Worm (Caenorhabditis elegans) whole organism, early embryonic: Measurements from ENCODE around the gene tbc-1.

Experiments
- B0310.2 ChIP-seq: sonication (generic microtip); optimal IDR thresholded peaks from 2 replicates; lab custom pipeline; 2016; ENCODE audit warnings: mild to moderate bottlenecking, missing genetic modification characterization, missing compliant biosample characterization
- F13C5.2 ChIP-seq: sonication (generic microtip); optimal IDR thresholded peaks from 2 replicates; lab custom pipeline; 2017; ENCODE audit warnings: mild to moderate bottlenecking, missing genetic modification characterization, inconsistent platforms, missing compliant biosample characterization
- aly-1 ChIP-seq: sonication (generic microtip); optimal IDR thresholded peaks from 2 replicates; lab custom pipeline; 2016; ENCODE audit warnings: missing genetic modification characterization, missing compliant biosample characterization
- ama-1 ChIP-seq: fragments of 150-350 bp; optimal IDR thresholded peaks from 2 replicates; lab custom pipeline; 2014
- ceh-13 ChIP-seq: fragments of 200-800 bp; sonication (Bioruptor generic); optimal IDR thresholded peaks from 2 replicates; lab custom pipeline; 2018; ENCODE audit warnings: mild to moderate bottlenecking, missing genetic modification characterization, missing compliant biosample characterization
- ceh-36 ChIP-seq: sonication (generic microtip); optimal IDR thresholded peaks from 2 replicates; lab custom pipeline; 2016; ENCODE audit warnings: missing genetic modification characterization, inconsistent platforms, missing compliant biosample characterization
- ets-7 ChIP-seq: sonication (generic microtip); optimal IDR thresholded peaks from 2 replicates; lab custom pipeline; 2016; ENCODE audit warnings: missing genotype, missing genetic modification characterization, missing compliant biosample characterization
- flt-1 ChIP-seq: fragments of 200-800 bp; sonication (Bioruptor generic); IDR thresholded peaks from 2 replicates; pipeline ENCODE4 v1.3.6; 2022; ENCODE audit warnings: missing genetic modification characterization, missing compliant biosample characterization
- hmbx-1 ChIP-seq: sonication (generic microtip); optimal IDR thresholded peaks from 2 replicates; lab custom pipeline; 2016; ENCODE audit warnings: mild to moderate bottlenecking, missing genetic modification characterization, missing compliant biosample characterization
- hmg-4 ChIP-seq: fragments of 200-800 bp; sonication (Bioruptor generic); optimal IDR thresholded peaks from 2 replicates; lab custom pipeline; 2018; ENCODE audit warnings: mild to moderate bottlenecking, missing genetic modification characterization, missing compliant biosample characterization
- hnd-1 ChIP-seq: sonication (generic microtip); optimal IDR thresholded peaks from 2 replicates; lab custom pipeline; 2016; ENCODE audit warnings: missing genetic modification characterization, missing compliant biosample characterization
- pes-1 ChIP-seq: fragments of 200-800 bp; sonication (Bioruptor generic); IDR thresholded peaks from 2 replicates; pipeline ENCODE4 v1.3.6; 2022; ENCODE audit warnings: missing genetic modification reagents, missing genetic modification characterization, missing compliant biosample characterization
- scrt-1 ChIP-seq: fragments of 200-800 bp; sonication (Bioruptor generic); IDR thresholded peaks from 2 replicates; pipeline ENCODE4 v1.3.6; 2022; ENCODE audit warnings: missing genetic modification characterization, missing compliant biosample characterization
- sea-1 ChIP-seq: fragments of 200-800 bp; sonication (Bioruptor generic); conservative IDR thresholded peaks from 2 replicates; pipeline ENCODE4 v1.3.6; 2022; ENCODE audit warnings: missing genetic modification characterization, missing compliant biosample characterization
- tbx-11 ChIP-seq: fragments of 200-800 bp; sonication (Bioruptor generic); IDR thresholded peaks from 2 replicates; pipeline ENCODE4 v1.3.6; 2022; ENCODE audit warnings: missing genetic modification characterization, missing compliant biosample characterization
- tbx-37 ChIP-seq: fragments of 200-800 bp; sonication (Bioruptor generic); conservative IDR thresholded peaks from 2 replicates; pipeline ENCODE4 v1.3.6; 2022; ENCODE audit warnings: missing genetic modification reagents, missing genetic modification characterization, missing compliant biosample characterization
- tra-4 ChIP-seq: sonication (generic microtip); optimal IDR thresholded peaks from 2 replicates; lab custom pipeline; 2017; ENCODE audit warnings: missing genetic modification characterization, missing compliant biosample characterization

tbc-1 gene

DNA sequence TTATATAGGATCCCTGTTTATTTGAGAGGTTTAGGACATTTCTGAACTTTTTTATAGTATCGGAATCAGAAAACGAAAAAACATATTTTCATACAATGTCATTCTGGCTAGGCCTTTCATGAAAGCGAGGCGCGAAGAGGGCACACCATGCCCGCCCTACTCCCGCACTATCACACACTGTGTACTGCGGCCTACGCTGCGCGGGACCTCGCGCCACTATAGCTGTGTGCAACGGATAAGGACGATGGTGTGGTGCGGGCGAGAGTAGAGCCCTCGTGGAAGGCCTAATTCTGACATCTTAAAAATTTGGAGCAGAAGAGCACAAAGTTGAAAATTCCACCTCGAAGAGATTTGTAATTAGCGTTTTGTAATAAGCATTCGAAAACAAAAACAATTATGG is 40.4 kb downstream of the tbc-1 start:
- TF ChIP-seq ama-1 (lab: Kevin White, UChicago): no peak
- TF ChIP-seq flt-1 (GFP tag; lab: Robert Waterston, UW): no peak
- TF ChIP-seq tra-4 (tag; lab: Kevin White, UChicago): no peak
- TF ChIP-seq sea-1 (GFP tag; lab: Robert Waterston, UW): no peak
- TF ChIP-seq aly-1 (tag; lab: Kevin White, UChicago): no peak
- no peak for TF ChIP-seq ceh-36 (tag; lab: Kevin White, UChicago)
- no peak for TF ChIP-seq B0310.2
- no peak for TF ChIP-seq hmg-4
- no peak for TF ChIP-seq hnd-1 (tag; lab: Kevin White, UChicago)
- TF ChIP-seq F13C5.2 (tag; lab: Kevin White, UChicago): no peak
- TF ChIP-seq scrt-1 (GFP tag; lab: Robert Waterston, UW): no peak
- no peak for TF ChIP-seq ceh-13 (GFP tag; lab: Kevin White, UChicago)
- TF ChIP-seq tbx-37 (GFP tag; lab: Robert Waterston, UW): no peak
- no peak for TF ChIP-seq tbx-11

DNA sequence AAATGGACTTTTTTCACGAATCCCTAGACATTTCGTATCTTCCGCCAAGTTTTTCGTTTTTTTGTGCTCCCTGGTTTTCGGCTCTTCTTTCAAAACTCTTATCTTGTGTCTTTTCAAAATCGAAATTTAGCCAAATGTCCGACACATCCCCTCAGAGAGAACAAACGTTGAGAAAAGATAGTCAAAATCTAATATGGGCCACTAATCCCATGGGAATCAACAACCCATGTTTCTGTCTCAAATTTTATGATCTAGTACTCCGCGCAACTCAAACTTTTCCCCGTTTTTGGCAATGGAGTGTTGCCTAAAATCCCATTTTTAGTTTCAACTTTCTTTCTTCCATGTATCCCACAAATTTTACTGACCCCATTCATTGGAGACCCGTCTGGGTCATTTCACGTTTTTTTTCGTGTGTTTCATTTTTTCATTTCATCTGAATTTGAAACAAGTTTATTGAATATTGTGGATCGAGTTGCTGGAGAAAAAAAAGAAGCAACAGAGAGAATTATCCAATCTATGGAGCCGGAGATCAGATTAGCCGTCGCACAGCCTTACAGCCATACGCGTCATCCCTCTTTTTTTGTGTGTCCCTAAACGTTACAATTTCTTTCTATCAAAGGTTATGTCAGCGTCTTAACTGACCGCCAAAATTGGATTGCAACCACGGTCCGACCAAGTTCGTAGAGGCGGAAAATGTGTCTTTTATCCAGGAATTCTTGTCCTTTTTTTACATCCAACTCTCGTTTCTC is 41.1 kb downstream of the tbc-1 start:
- TF ChIP-seq ama-1 (lab: Kevin White, UChicago) (no peak), hmg-4 (no peak), ceh-36 (tag; lab: Kevin White, UChicago) (no peak), aly-1 (tag; lab: Kevin White, UChicago) (no peak), scrt-1 (GFP tag; lab: Robert Waterston, UW) (no peak), hmbx-1 (tag; lab: Kevin White, UChicago) (no peak), tbx-37 (GFP tag; lab: Robert Waterston, UW) (no peak), hnd-1 (tag; lab: Kevin White, UChicago) (no peak), ets-7 (tag; lab: Kevin White, UChicago) (no peak), F13C5.2 (tag; lab: Kevin White, UChicago) (no peak), sea-1 (GFP tag; lab: Robert Waterston, UW) (no peak), B0310.2 (no peak), tra-4 (tag; lab: Kevin White, UChicago) (no peak), tbx-11 (no peak)

DNA sequence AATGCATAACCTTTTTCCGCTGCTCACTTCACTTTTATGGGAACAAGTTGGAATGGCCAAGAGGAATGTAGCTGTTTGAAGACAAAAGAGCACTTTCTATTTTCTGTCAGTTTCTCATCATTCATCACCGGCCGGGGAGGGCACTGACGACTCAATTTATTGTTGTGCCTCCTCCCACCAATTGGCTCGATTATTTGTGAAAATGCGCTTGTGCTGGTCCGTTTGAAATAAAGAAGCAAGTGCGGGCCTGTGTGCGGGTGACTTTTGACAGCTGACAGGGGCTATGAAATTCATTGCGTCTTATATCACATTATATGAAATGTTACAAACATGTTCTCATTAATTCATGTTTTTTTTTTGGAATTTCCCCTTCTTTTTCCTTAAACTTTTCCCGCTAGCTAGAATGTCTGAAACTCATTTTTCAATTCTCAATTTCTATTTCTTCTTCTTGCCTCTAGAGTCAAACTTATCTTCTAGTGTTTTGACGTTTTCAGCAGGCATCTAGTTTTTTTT is 43.4 kb downstream of the tbc-1 start:
- TF ChIP-seq pes-1 (GFP tag; lab: Robert Waterston, UW) (no peak), scrt-1 (GFP tag; lab: Robert Waterston, UW) (no peak), sea-1 (GFP tag; lab: Robert Waterston, UW) (no peak), hmbx-1 (tag; lab: Kevin White, UChicago) (no peak), tra-4 (tag; lab: Kevin White, UChicago) (no peak), hmg-4 (no peak), ama-1 (lab: Kevin White, UChicago) (no peak), B0310.2 (no peak), flt-1 (GFP tag; lab: Robert Waterston, UW) (no peak), tbx-37 (GFP tag; lab: Robert Waterston, UW) (no peak), ceh-36 (tag; lab: Kevin White, UChicago) (no peak), ceh-13 (GFP tag; lab: Kevin White, UChicago) (no peak), ets-7 (tag; lab: Kevin White, UChicago) (no peak), aly-1 (tag; lab: Kevin White, UChicago) (no peak)

DNA sequence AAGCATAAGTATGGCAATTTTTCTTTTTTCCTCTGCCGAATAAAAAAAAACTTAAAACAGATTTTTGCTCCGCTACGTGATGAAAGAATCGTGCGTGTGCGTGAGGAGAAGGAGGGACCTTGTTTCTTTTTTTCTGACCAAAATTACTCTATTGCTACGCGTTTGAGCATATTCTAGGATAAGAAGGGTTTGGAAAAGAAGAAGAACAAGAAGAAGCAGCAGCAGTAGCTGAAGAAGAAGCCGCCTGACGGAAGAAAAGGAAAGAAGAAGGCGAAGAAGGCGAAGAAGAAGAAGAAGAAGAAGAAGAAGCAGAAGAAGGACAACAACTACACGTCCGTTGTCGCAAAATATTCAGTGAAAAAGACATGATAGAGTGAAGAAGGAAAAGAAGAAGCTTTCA is 45.6 kb downstream of the tbc-1 start:
- TF ChIP-seq tbx-11 (no peak), scrt-1 (GFP tag; lab: Robert Waterston, UW) (no peak), F13C5.2 (tag; lab: Kevin White, UChicago) (no peak), aly-1 (tag; lab: Kevin White, UChicago) (no peak), sea-1 (GFP tag; lab: Robert Waterston, UW) (no peak), tbx-37 (GFP tag; lab: Robert Waterston, UW) (no peak), flt-1 (GFP tag; lab: Robert Waterston, UW) (no peak), hnd-1 (tag; lab: Kevin White, UChicago) (no peak), ets-7 (tag; lab: Kevin White, UChicago) (no peak), hmg-4 (no peak), hmbx-1 (tag; lab: Kevin White, UChicago) (no peak), pes-1 (GFP tag; lab: Robert Waterston, UW) (no peak), B0310.2 (no peak), ceh-36 (tag; lab: Kevin White, UChicago) (no peak), tra-4 (tag; lab: Kevin White, UChicago) (no peak)
